Fruit fly (Drosophila melanogaster) whole organism, embryonic: Measurements from ENCODE around the gene PRL-1.

Experiments
- ATbp ChIP-seq: fragments of 200-800 bp; sonication (Bioruptor generic); optimal IDR thresholded peaks from 2 replicates; lab custom pipeline; 2017; ENCODE audit warnings: missing biosample characterization, mild to moderate bottlenecking, missing genetic modification characterization, missing genetic modification reagents
- Adf1 ChIP-seq: fragments of 200-800 bp; sonication (Bioruptor generic); IDR thresholded peaks from 2 replicates; pipeline ENCODE4 v1.3.6; 2022; ENCODE audit warnings: missing biosample characterization, missing genetic modification characterization
- BEAF-32 ChIP-seq: fragments of 200-800 bp; sonication (Bioruptor generic); optimal IDR thresholded peaks from 3 replicates; lab custom pipeline; 2017; ENCODE audit warnings: missing biosample characterization, missing genetic modification characterization, mild to moderate bottlenecking, moderate library complexity, missing genetic modification reagents
- BtbVII ChIP-seq: fragments of 200-800 bp; sonication (Bioruptor generic); optimal IDR thresholded peaks from 3 replicates; lab custom pipeline; 2017; ENCODE audit warnings: missing biosample characterization, mild to moderate bottlenecking, missing genetic modification characterization
- CG10654 ChIP-seq: fragments of 200-800 bp; sonication (Bioruptor generic); optimal IDR thresholded peaks from 2 replicates; lab custom pipeline; 2016; ENCODE audit warnings: missing biosample characterization, missing genetic modification characterization
- CG11560 ChIP-seq: fragments of 200-800 bp; sonication (Bioruptor generic); IDR thresholded peaks from 3 replicates; pipeline ENCODE4 v1.3.6; 2022; ENCODE audit warnings: missing biosample characterization, missing genetic modification characterization
- CG13775 ChIP-seq: fragments of 200-800 bp; sonication (Bioruptor generic); optimal IDR thresholded peaks from 3 replicates; lab custom pipeline; 2017; ENCODE audit warnings: missing biosample characterization, mild to moderate bottlenecking, missing genetic modification characterization
- CG13894 ChIP-seq: fragments of 200-800 bp; sonication (Bioruptor generic); optimal IDR thresholded peaks from 3 replicates; lab custom pipeline; 2018; ENCODE audit warnings: missing biosample characterization, mild to moderate bottlenecking, missing genetic modification characterization, moderate library complexity
- CG14667 ChIP-seq: fragments of 200-800 bp; sonication (Bioruptor generic); IDR thresholded peaks from 2 replicates; pipeline ENCODE4 v1.3.6; 2022; ENCODE audit warnings: missing biosample characterization, missing genetic modification characterization
- CG15601 ChIP-seq: fragments of 200-800 bp; sonication (Bioruptor generic); optimal IDR thresholded peaks from 3 replicates; lab custom pipeline; 2019; ENCODE audit warnings: missing biosample characterization, mild to moderate bottlenecking, missing genetic modification characterization, moderate library complexity
- CG18011 ChIP-seq: fragments of 200-800 bp; sonication (Bioruptor generic); optimal IDR thresholded peaks from 2 replicates; lab custom pipeline; 2017; ENCODE audit warnings: missing biosample characterization, missing genetic modification characterization, mild to moderate bottlenecking, moderate library complexity, missing genotype
- CG1832 ChIP-seq: fragments of 200-800 bp; sonication (Bioruptor generic); optimal IDR thresholded peaks from 2 replicates; lab custom pipeline; 2017; ENCODE audit warnings: missing biosample characterization, mild to moderate bottlenecking, missing genetic modification characterization, inconsistent platforms
- CG42726 ChIP-seq: fragments of 200-800 bp; sonication (Bioruptor generic); IDR thresholded peaks from 2 replicates; pipeline ENCODE4 v1.3.6; 2022; ENCODE audit warnings: missing biosample characterization, missing genetic modification characterization; ENCODE audit not compliant: partially characterized antibody
- CG43689 ChIP-seq: fragments of 200-800 bp; sonication (Bioruptor generic); IDR thresholded peaks from 2 replicates; pipeline ENCODE4 v1.3.6; 2022; ENCODE audit warnings: missing biosample characterization, missing genetic modification characterization
- CG4707 ChIP-seq: fragments of 200-800 bp; sonication (Bioruptor generic); optimal IDR thresholded peaks from 2 replicates; lab custom pipeline; 2018; ENCODE audit warnings: missing biosample characterization, mild to moderate bottlenecking, missing genetic modification characterization, moderate library complexity
- CG5180 ChIP-seq: fragments of 200-800 bp; sonication (Bioruptor generic); optimal IDR thresholded peaks from 3 replicates; lab custom pipeline; 2017; ENCODE audit warnings: missing biosample characterization, missing genetic modification characterization, mild to moderate bottlenecking, moderate library complexity, missing genetic modification reagents
- CG5953 ChIP-seq: fragments of 200-800 bp; sonication (Bioruptor generic); IDR thresholded peaks from 2 replicates; pipeline ENCODE4 v1.3.6; 2022; ENCODE audit warnings: missing biosample characterization, missing genetic modification characterization
- CG6254 ChIP-seq: fragments of 200-800 bp; sonication (Bioruptor generic); optimal IDR thresholded peaks from 3 replicates; lab custom pipeline; 2017; ENCODE audit warnings: mild to moderate bottlenecking, missing biosample characterization, missing genetic modification reagents, missing genetic modification characterization
- CG7963 ChIP-seq: fragments of 200-800 bp; sonication (Bioruptor generic); IDR thresholded peaks from 3 replicates; pipeline ENCODE4 v1.3.6; 2022; ENCODE audit warnings: missing biosample characterization, missing genetic modification characterization; ENCODE audit not compliant: partially characterized antibody
- D19B ChIP-seq: fragments of 200-800 bp; sonication (Bioruptor generic); optimal IDR thresholded peaks from 2 replicates; lab custom pipeline; 2017; ENCODE audit warnings: missing biosample characterization, mild to moderate bottlenecking, missing genetic modification characterization
- Ets65A ChIP-seq: fragments of 200-800 bp; sonication (Bioruptor generic); peaks from one replicate; lab custom pipeline; 2016; ENCODE audit warnings: missing biosample characterization, missing genetic modification characterization
- Fer1 ChIP-seq: fragments of 200-800 bp; sonication (Bioruptor generic); optimal IDR thresholded peaks from 2 replicates; lab custom pipeline; 2017; ENCODE audit warnings: missing biosample characterization, mild to moderate bottlenecking, missing genetic modification characterization
- H2.0 ChIP-seq: fragments of 200-800 bp; sonication (Bioruptor generic); IDR thresholded peaks from 2 replicates; pipeline ENCODE4 v1.3.6; 2022; ENCODE audit warnings: missing biosample characterization, missing genetic modification characterization
- MBD-R2 ChIP-seq: fragments of 200-800 bp; sonication (Bioruptor generic); IDR thresholded peaks from 2 replicates; pipeline ENCODE4 v1.3.6; 2022; ENCODE audit warnings: missing biosample characterization, missing genetic modification characterization
- MTF-1 ChIP-seq: fragments of 200-800 bp; sonication (Bioruptor generic); optimal IDR thresholded peaks from 2 replicates; lab custom pipeline; 2018; ENCODE audit warnings: missing biosample characterization, mild to moderate bottlenecking, missing genetic modification characterization, borderline replicate concordance
- Nf-YA ChIP-seq: fragments of 200-800 bp; sonication (Bioruptor generic); IDR thresholded peaks from 2 replicates; pipeline ENCODE4 v1.3.6; 2022; ENCODE audit warnings: missing biosample characterization, missing genetic modification characterization
- Nf-YB ChIP-seq: fragments of 200-800 bp; sonication (Bioruptor generic); optimal IDR thresholded peaks from 3 replicates; lab custom pipeline; 2019; ENCODE audit warnings: missing biosample characterization, mild to moderate bottlenecking, missing genetic modification characterization, moderate library complexity
- Oli ChIP-seq: fragments of 200-800 bp; sonication (Bioruptor generic); optimal IDR thresholded peaks from 2 replicates; lab custom pipeline; 2018; ENCODE audit warnings: missing biosample characterization, mild to moderate bottlenecking, missing genetic modification characterization, moderate library complexity
- Optix ChIP-seq: fragments of 200-800 bp; sonication (Bioruptor generic); IDR thresholded peaks from 3 replicates; pipeline ENCODE4 v1.3.6; 2022; ENCODE audit warnings: missing biosample characterization, missing genetic modification characterization
- Sin3A ChIP-seq: fragments of >200 bp; optimal IDR thresholded peaks from 2 replicates; lab custom pipeline; 2018
- Sox102F ChIP-seq: fragments of 200-800 bp; sonication (Bioruptor generic); optimal IDR thresholded peaks from 2 replicates; lab custom pipeline; 2018; ENCODE audit warnings: missing biosample characterization, mild to moderate bottlenecking, missing genetic modification characterization, moderate library complexity
- al ChIP-seq: fragments of 200-800 bp; sonication (Bioruptor generic); IDR thresholded peaks from 2 replicates; pipeline ENCODE4 v1.3.6; 2022; ENCODE audit warnings: missing biosample characterization, missing genetic modification characterization
- bowl ChIP-seq: fragments of 200-800 bp; sonication (Bioruptor generic); IDR thresholded peaks from 2 replicates; pipeline ENCODE4 v1.3.6; 2022; ENCODE audit warnings: missing biosample characterization, missing genetic modification characterization
- br ChIP-seq: fragments of >200 bp; optimal IDR thresholded peaks from 2 replicates; lab custom pipeline; 2017
- cg ChIP-seq: fragments of 200-800 bp; sonication (Bioruptor generic); optimal IDR thresholded peaks from 3 replicates; lab custom pipeline; 2019; ENCODE audit warnings: missing biosample characterization, mild to moderate bottlenecking, missing genetic modification characterization, moderate library complexity
- chm ChIP-seq: fragments of 200-800 bp; sonication (Bioruptor generic); IDR thresholded peaks from 2 replicates; pipeline ENCODE4 v1.3.6; 2022; ENCODE audit warnings: missing biosample characterization, missing genetic modification characterization
- crc ChIP-seq: fragments of 200-800 bp; sonication (Bioruptor generic); optimal IDR thresholded peaks from 2 replicates; lab custom pipeline; 2016; ENCODE audit warnings: missing biosample characterization, missing genetic modification characterization
- dan ChIP-seq: fragments of 200-800 bp; sonication (Bioruptor generic); IDR thresholded peaks from 2 replicates; pipeline ENCODE4 v1.3.6; 2022; ENCODE audit warnings: missing biosample characterization, missing genetic modification characterization
- dmrt11E ChIP-seq: fragments of 200-800 bp; sonication (Bioruptor generic); optimal IDR thresholded peaks from 3 replicates; lab custom pipeline; 2018; ENCODE audit warnings: missing biosample characterization, mild to moderate bottlenecking, missing genetic modification characterization, moderate library complexity
- exex ChIP-seq: fragments of 200-800 bp; sonication (Bioruptor generic); optimal IDR thresholded peaks from 4 replicates; lab custom pipeline; 2018; ENCODE audit warnings: missing biosample characterization, mild to moderate bottlenecking, missing genetic modification characterization, moderate library complexity
- fd96Cb ChIP-seq: fragments of 200-800 bp; sonication (Bioruptor generic); optimal IDR thresholded peaks from 2 replicates; lab custom pipeline; 2018; ENCODE audit warnings: missing biosample characterization, mild to moderate bottlenecking, missing genetic modification characterization, moderate library complexity
- gce ChIP-seq: fragments of 200-800 bp; sonication (Bioruptor generic); IDR thresholded peaks from 3 replicates; pipeline ENCODE4 v1.3.6; 2022; ENCODE audit warnings: missing biosample characterization, missing genetic modification characterization
- nerfin-2 ChIP-seq: fragments of 200-800 bp; sonication (Bioruptor generic); IDR thresholded peaks from 2 replicates; pipeline ENCODE4 v1.3.6; 2022; ENCODE audit warnings: missing biosample characterization, missing genetic modification characterization; ENCODE audit not compliant: partially characterized antibody
- otp ChIP-seq: fragments of 200-800 bp; sonication (Bioruptor generic); IDR thresholded peaks from 3 replicates; pipeline ENCODE4, ENCODE4 v1.3.6; 2022; ENCODE audit warnings: missing biosample characterization, missing genetic modification characterization
- pho ChIP-seq: fragments of 200-800 bp; sonication (Bioruptor generic); optimal IDR thresholded peaks from 2 replicates; lab custom pipeline; 2016; ENCODE audit warnings: missing biosample characterization, missing genetic modification characterization
- repo ChIP-seq: fragments of 200-800 bp; sonication (Bioruptor generic); optimal IDR thresholded peaks from 2 replicates; lab custom pipeline; 2016; ENCODE audit warnings: missing biosample characterization, missing genetic modification characterization
- sim ChIP-seq: fragments of 200-800 bp; sonication (Bioruptor generic); IDR thresholded peaks from 2 replicates; pipeline ENCODE4 v1.3.6; 2022; ENCODE audit warnings: missing biosample characterization, missing genetic modification characterization
- slou ChIP-seq: fragments of 200-800 bp; sonication (Bioruptor generic); optimal IDR thresholded peaks from 3 replicates; lab custom pipeline; 2016; ENCODE audit warnings: missing biosample characterization, missing genetic modification characterization
- sug ChIP-seq: fragments of 200-800 bp; optimal IDR thresholded peaks from 2 replicates; lab custom pipeline; 2019; ENCODE audit warnings: missing biosample characterization, mild to moderate bottlenecking, missing genetic modification characterization, moderate library complexity
- vnd ChIP-seq: fragments of 200-800 bp; sonication (Bioruptor generic); IDR thresholded peaks from 3 replicates; pipeline ENCODE4 v1.3.6; 2022; ENCODE audit warnings: missing biosample characterization, missing genetic modification characterization; ENCODE audit not compliant: partially characterized antibody
- vvl ChIP-seq: fragments of 200-800 bp; sonication (Bioruptor generic); IDR thresholded peaks from 2 replicates; pipeline ENCODE4 v1.3.6; 2022; ENCODE audit warnings: missing biosample characterization, missing genetic modification characterization

The PRL-1 gene

dm6 chr2L:16285692-16286359 is 28.4 kb upstream of the PRL-1 start (continued):
- TF ChIP-seq Optix (GFP tag; lab: Robert Waterston, UW) (no peak), BEAF-32 (no peak), Adf1 (GFP tag; lab: Robert Waterston, UW) (no peak), nerfin-2 (GFP tag; lab: Robert Waterston, UW) (no peak), gce (GFP tag; lab: Robert Waterston, UW) (no peak), CG5180 (peak; percentile 48), cg (GFP tag; lab: Kevin White, UChicago) (no peak), sug (tag; lab: Kevin White, UChicago) (peak; percentile 56), CG1832 (GFP tag; lab: Kevin White, UChicago) (peak; percentile 66), CG13894 (peak; percentile 76), Oli (tag; lab: Kevin White, UChicago) (peak; percentile 91), Nf-YB (GFP tag; lab: Kevin White, UChicago) (peak; percentile 63), vvl (GFP tag; lab: Robert Waterston, UW) (no peak), pho (GFP tag; lab: Kevin White, UChicago) (peak; percentile 85), chm (GFP tag; lab: Robert Waterston, UW) (no peak), Ets65A (GFP tag; lab: Kevin White, UChicago) (peak; percentile 97), fd96Cb (peak; percentile 94), CG11560 (no peak), MBD-R2 (GFP tag; lab: Robert Waterston, UW) (no peak), BtbVII (GFP tag; lab: Kevin White, UChicago) (peak; percentile 79), CG5953 (GFP tag; lab: Robert Waterston, UW) (no peak), br (no peak), vnd (GFP tag; lab: Robert Waterston, UW) (no peak), CG10654 (GFP tag; lab: Kevin White, UChicago) (peak; percentile 88), CG7963 (GFP tag; lab: Robert Waterston, UW) (no peak), crc (peak; percentile 81), dan (GFP tag; lab: Robert Waterston, UW) (no peak), H2.0 (GFP tag; lab: Robert Waterston, UW) (no peak), Fer1 (peak; percentile 79), al (GFP tag; lab: Robert Waterston, UW) (no peak), Sin3A (lab: Kevin White, UChicago) (no peak), CG42726 (no peak), MTF-1 (peak; percentile 67), CG13775 (GFP tag; lab: Kevin White, UChicago) (peak; percentile 78), sim (no peak), CG43689 (no peak), bowl (GFP tag; lab: Robert Waterston, UW) (no peak), CG4707 (GFP tag; lab: Kevin White, UChicago) (peak; percentile 71), Sox102F (GFP tag; lab: Kevin White, UChicago) (peak; percentile 94), dmrt11E (tag; lab: Kevin White, UChicago) (peak; percentile 90), exex (tag; lab: Kevin White, UChicago) (peak; percentile 39), ATbp (GFP tag; lab: Kevin White, UChicago) (peak; percentile 83), Nf-YA (no peak), CG6254 (GFP tag; lab: Kevin White, UChicago) (peak; percentile 80), D19B (GFP tag; lab: Kevin White, UChicago) (peak; percentile 75), CG18011 (GFP tag; lab: Kevin White, UChicago) (peak; percentile 71), CG14667 (GFP tag; lab: Robert Waterston, UW) (no peak), otp (GFP tag; lab: Robert Waterston, UW) (no peak), CG15601 (peak; percentile 75), slou (GFP tag; lab: Kevin White, UChicago) (peak; percentile 81), repo (GFP tag; lab: Kevin White, UChicago) (peak; percentile 67)
